Fruit fly (Drosophila melanogaster): Measurements from ENCODE around the gene Diap1.

dm6 chr3L:16034224-16034623 is 16.6 kb downstream of the Diap1 start, which contains the start of gene CG42538:
- TF ChIP-seq CG6792 (GFP tag; optimal IDR thresholded peaks at IDR 0.05): no peak
- TF ChIP-seq ss (GFP tag; optimal IDR thresholded peaks at IDR 0.05): no peak
- no peak for TF ChIP-seq CG15336 (GFP tag; IDR thresholded peaks at IDR 0.05)
- no peak for TF ChIP-seq CG11902 (GFP tag; optimal IDR thresholded peaks at IDR 0.05)
- TF ChIP-seq Sox15 (GFP tag; optimal IDR thresholded peaks at IDR 0.05): no peak
- no peak for TF ChIP-seq Hr38 (GFP tag; optimal IDR thresholded peaks at IDR 0.05)
- no peak for TF ChIP-seq CG4318 (GFP tag; optimal IDR thresholded peaks at IDR 0.05)
- no peak for TF ChIP-seq Sox102F (GFP tag; optimal IDR thresholded peaks at IDR 0.05)
